Worm (Caenorhabditis elegans) whole organism, L3 larva: ENCODE results near the gene spk-1.

ENCODE experiments used
- R02D3.7 ChIP-seq: fragments of 150-350 bp; optimal IDR thresholded peaks from 2 replicates; lab custom pipeline; 2014; ENCODE audit warnings: missing biosample characterization, missing genetic modification characterization
- ama-1 ChIP-seq: fragments of 150-350 bp; optimal IDR thresholded peaks from 2 replicates; lab custom pipeline; 2018
- ceh-82 ChIP-seq: fragments of 150-350 bp; optimal IDR thresholded peaks from 2 replicates; lab custom pipeline; 2014; ENCODE audit warnings: missing biosample characterization, missing genetic modification characterization
- egl-5 ChIP-seq: fragments of 150-350 bp; optimal IDR thresholded peaks from 2 replicates; lab custom pipeline; 2017; ENCODE audit warnings: missing biosample characterization, missing genetic modification reagents, missing genetic modification characterization, inconsistent platforms
- elt-1 ChIP-seq: fragments of 150-350 bp; optimal IDR thresholded peaks from 2 replicates; lab custom pipeline; 2014; ENCODE audit warnings: missing biosample characterization, missing genetic modification characterization
- elt-2 ChIP-seq: sonication (generic microtip); optimal IDR thresholded peaks from 2 replicates; lab custom pipeline; 2016; ENCODE audit warnings: missing genetic modification reagents, mild to moderate bottlenecking, missing genetic modification characterization, missing compliant biosample characterization
- elt-3 ChIP-seq, 3 experiments: fragments of 150-350 bp in 1 of 3; sonication (generic microtip) in 2 of 3; optimal IDR thresholded peaks; 2 replicates in 2 of 3; 4 replicates in 1 of 3; lab custom pipeline; 2014 to 2017; ENCODE audit warnings: missing biosample characterization in 3 of 3, missing genetic modification characterization in 3 of 3
- eor-1 ChIP-seq, 2 experiments: fragments of 150-350 bp; optimal IDR thresholded peaks; 2 replicates each; lab custom pipeline; 2014 to 2018; ENCODE audit warnings: missing biosample characterization in 2 of 2, missing genetic modification characterization in 2 of 2
- fkh-10 ChIP-seq: sonication (generic microtip); optimal IDR thresholded peaks from 2 replicates; lab custom pipeline; 2017; ENCODE audit warnings: missing biosample characterization, missing genetic modification reagents, missing genetic modification characterization
- fos-1 ChIP-seq: fragments of 150-350 bp; optimal IDR thresholded peaks from 2 replicates; lab custom pipeline; 2014; ENCODE audit warnings: missing biosample characterization, missing genetic modification characterization
- hmg-11 ChIP-seq: sonication (generic microtip); optimal IDR thresholded peaks from 2 replicates; lab custom pipeline; 2016; ENCODE audit warnings: missing genetic modification characterization, missing compliant biosample characterization
- jun-1 ChIP-seq: fragments of 150-350 bp; optimal IDR thresholded peaks from 2 replicates; lab custom pipeline; 2014; ENCODE audit warnings: missing biosample characterization, missing genetic modification reagents, missing genetic modification characterization
- lin-15B ChIP-seq: fragments of 150-350 bp; optimal IDR thresholded peaks from 2 replicates; lab custom pipeline; 2014; ENCODE audit warnings: missing biosample characterization, missing genetic modification characterization
- lin-39 ChIP-seq: fragments of 150-350 bp; optimal IDR thresholded peaks from 2 replicates; lab custom pipeline; 2018; ENCODE audit warnings: missing biosample characterization, missing genetic modification reagents, missing genetic modification characterization
- lsy-12 ChIP-seq: sonication (generic microtip); optimal IDR thresholded peaks from 2 replicates; lab custom pipeline; 2016; ENCODE audit warnings: mild to moderate bottlenecking, missing genetic modification characterization, missing compliant biosample characterization
- mdl-1 ChIP-seq: fragments of 150-350 bp; optimal IDR thresholded peaks from 2 replicates; lab custom pipeline; 2014; ENCODE audit warnings: missing biosample characterization, missing genetic modification characterization
- nfya-1 ChIP-seq: sonication (generic microtip); optimal IDR thresholded peaks from 2 replicates; lab custom pipeline; 2017; ENCODE audit warnings: missing genetic modification characterization, mild to moderate bottlenecking, missing compliant biosample characterization, antibody characterized with exemption, moderate library complexity; ENCODE audit not compliant: insufficient read depth
- nhr-23 ChIP-seq: fragments of 150-350 bp; optimal IDR thresholded peaks from 2 replicates; lab custom pipeline; 2014; ENCODE audit warnings: missing biosample characterization, missing genetic modification reagents, missing genetic modification characterization
- nhr-25 ChIP-seq: sonication (generic microtip); optimal IDR thresholded peaks from 2 replicates; lab custom pipeline; 2017; ENCODE audit warnings: missing biosample characterization, missing genetic modification characterization
- nhr-28 ChIP-seq: fragments of 150-350 bp; optimal IDR thresholded peaks from 2 replicates; lab custom pipeline; 2014; ENCODE audit warnings: missing biosample characterization, missing genetic modification characterization
- nhr-43 ChIP-seq: sonication (generic microtip); optimal IDR thresholded peaks from 2 replicates; lab custom pipeline; 2016; ENCODE audit warnings: mild to moderate bottlenecking, missing genetic modification characterization, missing compliant biosample characterization; ENCODE audit not compliant: poor library complexity, severe bottlenecking
- nhr-76 ChIP-seq: fragments of 150-350 bp; sonication (generic microtip); optimal IDR thresholded peaks from 5 replicates; lab custom pipeline; 2014; ENCODE audit warnings: missing biosample characterization, missing genetic modification characterization
- pha-4 ChIP-seq: fragments of 150-350 bp; optimal IDR thresholded peaks from 2 replicates; lab custom pipeline; 2014; ENCODE audit warnings: missing biosample characterization, missing genetic modification reagents, missing genetic modification characterization
- pqm-1 ChIP-seq: fragments of 150-350 bp; optimal IDR thresholded peaks from 2 replicates; lab custom pipeline; 2017; ENCODE audit warnings: missing biosample characterization, missing genetic modification characterization, inconsistent platforms
- sea-2 ChIP-seq: fragments of 150-350 bp; sonication (generic microtip); optimal IDR thresholded peaks from 4 replicates; lab custom pipeline; 2014; ENCODE audit warnings: missing biosample characterization, missing genetic modification reagents, missing genetic modification characterization
- snpc-4 ChIP-seq: fragments of 150-350 bp; optimal IDR thresholded peaks from 2 replicates; lab custom pipeline; 2014; ENCODE audit warnings: missing biosample characterization, missing genetic modification characterization
- unc-39 ChIP-seq: sonication (generic microtip); optimal IDR thresholded peaks from 4 replicates; lab custom pipeline; 2017; ENCODE audit warnings: missing biosample characterization, missing genetic modification characterization
- unc-62 ChIP-seq: fragments of 150-350 bp; sonication (generic microtip); optimal IDR thresholded peaks from 4 replicates; lab custom pipeline; 2014; ENCODE audit warnings: missing biosample characterization, missing genetic modification reagents, missing genetic modification characterization
- zag-1 ChIP-seq: fragments of 150-350 bp; optimal IDR thresholded peaks from 2 replicates; lab custom pipeline; 2014; ENCODE audit warnings: missing biosample characterization, missing genetic modification characterization
- ztf-4 ChIP-seq: fragments of 150-350 bp; optimal IDR thresholded peaks from 2 replicates; lab custom pipeline; 2014; ENCODE audit warnings: missing biosample characterization, missing genetic modification characterization

spk-1 gene

ce11 chrIII:9449351-9449750 is 7.1 kb upstream of the spk-1 start:
- TF ChIP-seq snpc-4 (tag; lab: Kevin White, UChicago), result peak; percentile 11

ce11 chrIII:9449831-9450230 is 6.6 kb upstream of the spk-1 start, which contains the start of gene F54C8.6:
Gene F54C8.6, minus strand, starts transcription at chrIII:9449931.
- TF ChIP-seq elt-2 (tag; lab: Kevin White, UChicago), result no peak
- no peak for TF ChIP-seq unc-62 (GFP tag; lab: Kevin White, UChicago)
- TF ChIP-seq mdl-1 (tag; lab: Kevin White, UChicago), result no peak
- no peak for TF ChIP-seq nhr-25 (tag; lab: Kevin White, UChicago)
- TF ChIP-seq R02D3.7 (tag; lab: Kevin White, UChicago), result no peak
- TF ChIP-seq zag-1 (tag; lab: Kevin White, UChicago), result no peak
- TF ChIP-seq elt-1, result no peak
- no peak for TF ChIP-seq lsy-12

ce11 chrIII:9450933-9451332 is 5.5 kb upstream of the spk-1 start:
- peak; percentile 14 for TF ChIP-seq nhr-23 (tag; lab: Kevin White, UChicago)
- TF ChIP-seq egl-5 (tag; lab: Kevin White, UChicago), result peak; percentile 6
- TF ChIP-seq nfya-1 (tag; lab: Kevin White, UChicago), result peak; percentile 24
- no peak for TF ChIP-seq lin-15B
- peak; percentile 39 for TF ChIP-seq pqm-1 (tag; lab: Kevin White, UChicago)
- no peak for TF ChIP-seq elt-1
- TF ChIP-seq lin-39 (tag; lab: Kevin White, UChicago), result peak; percentile 80

- TF ChIP-seq pha-4 (no peak), sea-2 (GFP tag; lab: Kevin White, UChicago) (no peak), jun-1 (tag; lab: Kevin White, UChicago) (no peak), nhr-28 (tag; lab: Kevin White, UChicago) (no peak), eor-1 (tag; optimal IDR thresholded peaks at IDR 0.05; lab: Kevin White, UChicago) (no peak), snpc-4 (tag; lab: Kevin White, UChicago) (no peak), elt-1 (no peak), fos-1 (tag; lab: Kevin White, UChicago) (no peak), ceh-82 (no peak), unc-39 (tag; lab: Kevin White, UChicago) (no peak), fkh-10 (GFP tag; lab: Kevin White, UChicago) (no peak), egl-5 (tag; lab: Kevin White, UChicago) (no peak), unc-62 (GFP tag; lab: Kevin White, UChicago) (no peak), zag-1 (tag; lab: Kevin White, UChicago) (no peak), nhr-76 (tag; lab: Kevin White, UChicago) (no peak)
- TF ChIP-seq, all 47 proteins: peak for 0
Measured at ce11 chrIII:9453962-9454361, 2.4 kb upstream of the spk-1 start, which contains the start of gene F54C8.7. Gene F54C8.7, minus strand, starts transcription at chrIII:9454062.

- no peak for TF ChIP-seq nfya-1 (tag; lab: Kevin White, UChicago)
- TF ChIP-seq elt-3 (tag; optimal IDR thresholded peaks at IDR 0.05; lab: Kevin White, UChicago), result no peak
- TF ChIP-seq nhr-23 (tag; lab: Kevin White, UChicago), result peak; percentile 40
- peak; percentile 17 for TF ChIP-seq nhr-43 (tag; lab: Kevin White, UChicago)
Measured at ce11 chrIII:9454730-9455129, 1.7 kb upstream of the spk-1 start.

DNA sequence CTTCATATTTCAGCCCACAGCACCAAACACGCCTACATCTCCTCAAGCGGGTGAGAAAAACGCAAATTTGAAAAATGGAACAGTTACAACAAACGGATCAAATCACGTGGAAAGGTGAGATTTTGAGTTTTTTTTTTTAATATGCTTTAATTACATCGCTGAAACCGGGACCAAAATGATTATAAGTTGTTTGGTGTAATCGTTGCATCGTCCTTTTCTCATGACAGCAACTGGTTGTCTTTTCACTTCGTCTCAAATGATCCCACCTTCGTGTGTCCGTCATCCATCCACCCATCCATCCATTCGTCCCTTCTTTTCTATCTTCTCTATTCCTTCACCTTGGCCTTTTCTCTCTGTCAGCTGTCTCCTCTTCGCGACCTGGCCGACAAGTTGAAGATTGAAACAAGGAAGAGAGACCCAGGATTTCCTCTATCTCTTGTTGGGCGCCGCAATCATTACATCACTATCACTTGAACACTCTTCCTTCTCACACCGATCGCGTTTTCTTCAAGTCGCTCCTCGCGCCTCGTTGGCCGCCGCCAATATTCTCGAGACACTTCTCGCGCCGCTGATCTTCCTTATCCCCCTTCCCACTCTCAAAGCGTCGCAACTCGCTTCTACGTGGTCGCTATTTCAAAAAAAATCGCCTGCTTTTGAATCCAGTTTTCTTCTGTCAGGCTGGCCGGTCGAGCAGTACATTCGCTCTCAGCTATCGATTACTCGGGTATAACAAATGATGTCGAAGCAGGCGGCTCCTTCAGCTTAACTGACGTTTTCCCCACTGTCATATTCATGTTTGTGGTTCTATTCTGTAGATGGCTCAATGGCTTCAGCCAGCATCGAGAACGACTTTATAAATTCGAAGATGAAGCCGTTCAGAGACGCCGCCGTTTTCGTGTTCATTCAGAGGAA is 1.0 kb downstream of the spk-1 start:
- TF ChIP-seq lsy-12 (no peak), nfya-1 (tag; lab: Kevin White, UChicago) (peak; percentile 34), ama-1 (lab: Kevin White, UChicago) (peak; percentile 57), hmg-11 (tag; lab: Kevin White, UChicago) (no peak), unc-62 (GFP tag; lab: Kevin White, UChicago) (peak; percentile 36), ztf-4 (no peak), nhr-23 (tag; lab: Kevin White, UChicago) (peak; percentile 48), pha-4 (no peak), sea-2 (GFP tag; lab: Kevin White, UChicago) (no peak), snpc-4 (tag; lab: Kevin White, UChicago) (peak; percentile 21), lin-15B (peak; percentile 10), nhr-25 (tag; lab: Kevin White, UChicago) (peak; percentile 15)
